Fruit fly (Drosophila melanogaster) whole organism, embryonic: ENCODE data around the gene ninaC.

ENCODE experiments used
- Antp ChIP-seq: fragments of 200-800 bp; sonication (Bioruptor generic); optimal IDR thresholded peaks from 3 replicates; lab custom pipeline; 2016; ENCODE audit warnings: missing biosample characterization, missing genetic modification characterization
- CG10321 ChIP-seq: fragments of 200-800 bp; sonication (Bioruptor generic); IDR thresholded peaks from 2 replicates; pipeline ENCODE4 v1.3.6; 2022; ENCODE audit warnings: missing biosample characterization, missing genetic modification characterization
- CG10431 ChIP-seq: fragments of 200-800 bp; sonication (Bioruptor generic); optimal IDR thresholded peaks from 3 replicates; lab custom pipeline; 2018; ENCODE audit warnings: missing biosample characterization, mild to moderate bottlenecking, missing genetic modification characterization
- CG11085 ChIP-seq: fragments of 200-800 bp; sonication (Bioruptor generic); IDR thresholded peaks from 2 replicates; pipeline ENCODE4 v1.3.6; 2022; ENCODE audit warnings: missing biosample characterization, missing genetic modification characterization
- CG11456 ChIP-seq: fragments of 200-800 bp; sonication (Bioruptor generic); IDR thresholded peaks from 3 replicates; pipeline ENCODE4 v1.3.6; 2022; ENCODE audit warnings: missing biosample characterization, missing genetic modification characterization
- CG11560 ChIP-seq: fragments of 200-800 bp; sonication (Bioruptor generic); IDR thresholded peaks from 3 replicates; pipeline ENCODE4 v1.3.6; 2022; ENCODE audit warnings: missing biosample characterization, missing genetic modification characterization
- CG12071 ChIP-seq: fragments of 200-800 bp; sonication (Bioruptor generic); optimal IDR thresholded peaks from 3 replicates; lab custom pipeline; 2018; ENCODE audit warnings: missing biosample characterization, mild to moderate bottlenecking, missing genetic modification characterization
- CG12155 ChIP-seq: fragments of 200-800 bp; sonication (Bioruptor generic); optimal IDR thresholded peaks from 3 replicates; lab custom pipeline; 2016; ENCODE audit warnings: missing biosample characterization, missing genetic modification characterization
- CG12659 ChIP-seq: fragments of 200-800 bp; sonication (Bioruptor generic); optimal IDR thresholded peaks from 3 replicates; lab custom pipeline; 2017; ENCODE audit warnings: mild to moderate bottlenecking, missing biosample characterization, missing genetic modification reagents, missing genetic modification characterization
- CG12769 ChIP-seq: fragments of 200-800 bp; sonication (Bioruptor generic); optimal IDR thresholded peaks from 2 replicates; lab custom pipeline; 2019; ENCODE audit warnings: missing biosample characterization, mild to moderate bottlenecking, missing genetic modification characterization, moderate library complexity
- CG13287 ChIP-seq: fragments of 200-800 bp; sonication (Bioruptor generic); IDR thresholded peaks from 2 replicates; pipeline ENCODE4 v1.3.6; 2022; ENCODE audit warnings: missing biosample characterization, missing genetic modification characterization; ENCODE audit not compliant: partially characterized antibody
- CG13424 ChIP-seq: fragments of 200-800 bp; sonication (Bioruptor generic); optimal IDR thresholded peaks from 2 replicates; lab custom pipeline; 2019; ENCODE audit warnings: missing biosample characterization, mild to moderate bottlenecking, missing genetic modification characterization, moderate library complexity
- CG14965 ChIP-seq: fragments of 200-800 bp; sonication (Bioruptor generic); optimal IDR thresholded peaks from 2 replicates; lab custom pipeline; 2016; ENCODE audit warnings: missing biosample characterization, missing genetic modification characterization, borderline replicate concordance
- CG1602 ChIP-seq: fragments of 200-800 bp; sonication (Bioruptor generic); optimal IDR thresholded peaks from 3 replicates; lab custom pipeline; 2016; ENCODE audit warnings: missing biosample characterization, missing genetic modification characterization
- CG16813 ChIP-seq: fragments of 200-800 bp; sonication (Bioruptor generic); IDR thresholded peaks from 3 replicates; pipeline ENCODE4 v1.3.6; 2022; ENCODE audit warnings: missing biosample characterization, missing genetic modification characterization; ENCODE audit not compliant: partially characterized antibody
- CG32532 ChIP-seq: fragments of 200-800 bp; sonication (Bioruptor generic); IDR thresholded peaks from 2 replicates; pipeline ENCODE4 v1.3.6; 2022; ENCODE audit warnings: missing biosample characterization, missing genetic modification characterization
- CG42726 ChIP-seq: fragments of 200-800 bp; sonication (Bioruptor generic); IDR thresholded peaks from 2 replicates; pipeline ENCODE4 v1.3.6; 2022; ENCODE audit warnings: missing biosample characterization, missing genetic modification characterization; ENCODE audit not compliant: partially characterized antibody
- CG4282 ChIP-seq: fragments of 200-800 bp; sonication (Bioruptor generic); optimal IDR thresholded peaks from 2 replicates; lab custom pipeline; 2016; ENCODE audit warnings: missing biosample characterization, missing genetic modification characterization
- CG4424 ChIP-seq: fragments of 200-800 bp; sonication (Bioruptor generic); optimal IDR thresholded peaks from 3 replicates; lab custom pipeline; 2016; ENCODE audit warnings: missing biosample characterization, missing genetic modification characterization
- CG6791 ChIP-seq: fragments of 200-800 bp; sonication (Bioruptor generic); IDR thresholded peaks from 3 replicates; pipeline ENCODE4 v1.3.6; 2022; ENCODE audit warnings: missing biosample characterization, missing genetic modification characterization; ENCODE audit not compliant: partially characterized antibody
- CG8089 ChIP-seq: fragments of 200-800 bp; sonication (Bioruptor generic); optimal IDR thresholded peaks from 3 replicates; lab custom pipeline; 2016; ENCODE audit warnings: missing biosample characterization, missing genetic modification characterization
- CG8944 ChIP-seq: fragments of 200-800 bp; sonication (Bioruptor generic); optimal IDR thresholded peaks from 3 replicates; lab custom pipeline; 2016; ENCODE audit warnings: missing biosample characterization, missing genetic modification characterization
- CG9609 ChIP-seq: fragments of 200-800 bp; sonication (Bioruptor generic); optimal IDR thresholded peaks from 3 replicates; lab custom pipeline; 2016; ENCODE audit warnings: missing biosample characterization, missing genetic modification characterization
- CG9932 ChIP-seq: fragments of 200-800 bp; sonication (Bioruptor generic); IDR thresholded peaks from 2 replicates; pipeline ENCODE4 v1.3.6; 2022; ENCODE audit warnings: missing biosample characterization, missing genetic modification characterization
- Drgx ChIP-seq: fragments of 200-800 bp; sonication (Bioruptor generic); IDR thresholded peaks from 2 replicates; pipeline ENCODE4 v1.3.6; 2022; ENCODE audit warnings: missing biosample characterization, missing genetic modification characterization
- MBD-R2 ChIP-seq: fragments of 200-800 bp; sonication (Bioruptor generic); IDR thresholded peaks from 2 replicates; pipeline ENCODE4 v1.3.6; 2022; ENCODE audit warnings: missing biosample characterization, missing genetic modification characterization
- Mrtf ChIP-seq: fragments of 200-800 bp; sonication (Bioruptor generic); IDR thresholded peaks from 3 replicates; pipeline ENCODE4 v1.3.6; 2022; ENCODE audit warnings: missing biosample characterization, missing genetic modification characterization
- Nf-YB ChIP-seq: fragments of 200-800 bp; sonication (Bioruptor generic); optimal IDR thresholded peaks from 3 replicates; lab custom pipeline; 2019; ENCODE audit warnings: missing biosample characterization, mild to moderate bottlenecking, missing genetic modification characterization, moderate library complexity
- Rx ChIP-seq: fragments of 200-800 bp; sonication (Bioruptor generic); IDR thresholded peaks from 2 replicates; pipeline ENCODE4 v1.3.6; 2022; ENCODE audit warnings: missing biosample characterization, missing genetic modification characterization
- Taf1 ChIP-seq: fragments of 200-800 bp; sonication (Bioruptor generic); IDR thresholded peaks from 2 replicates; pipeline ENCODE4 v1.3.6; 2022; ENCODE audit warnings: missing biosample characterization, missing genetic modification characterization
- Tbp ChIP-seq: fragments of >200 bp; optimal IDR thresholded peaks from 2 replicates; lab custom pipeline; 2018; ENCODE audit warnings: missing biosample characterization, missing genetic modification characterization
- Vsx1 ChIP-seq: fragments of 200-800 bp; sonication (Bioruptor generic); optimal IDR thresholded peaks from 2 replicates; lab custom pipeline; 2017; ENCODE audit warnings: missing biosample characterization, mild to moderate bottlenecking, missing genetic modification characterization, missing genetic modification reagents
- aop ChIP-seq: fragments of 200-800 bp; sonication (Bioruptor generic); IDR thresholded peaks from 2 replicates; pipeline ENCODE4 v1.3.6; 2022; ENCODE audit warnings: missing biosample characterization, missing genetic modification characterization
- bcd ChIP-seq: fragments of 200-800 bp; sonication (Bioruptor generic); optimal IDR thresholded peaks from 2 replicates; lab custom pipeline; 2017; ENCODE audit warnings: missing biosample characterization, mild to moderate bottlenecking, missing genetic modification characterization
- br ChIP-seq: fragments of >200 bp; optimal IDR thresholded peaks from 2 replicates; lab custom pipeline; 2017
- cg ChIP-seq: fragments of 200-800 bp; sonication (Bioruptor generic); optimal IDR thresholded peaks from 3 replicates; lab custom pipeline; 2019; ENCODE audit warnings: missing biosample characterization, mild to moderate bottlenecking, missing genetic modification characterization, moderate library complexity
- crp ChIP-seq, 2 experiments: fragments of 200-800 bp; sonication (Bioruptor generic); optimal IDR thresholded peaks; 2 replicates in 1 of 2; 3 replicates in 1 of 2; lab custom pipeline; 2017; ENCODE audit warnings: missing biosample characterization in 2 of 2, missing genetic modification characterization in 2 of 2, mild to moderate bottlenecking in 1 of 2, moderate library complexity in 1 of 2
- dm ChIP-seq: fragments of 200-800 bp; sonication (Bioruptor generic); optimal IDR thresholded peaks from 3 replicates; lab custom pipeline; 2016; ENCODE audit warnings: missing biosample characterization, missing genetic modification characterization
- fru ChIP-seq: fragments of >200 bp; optimal IDR thresholded peaks from 2 replicates; lab custom pipeline; 2017
- gem ChIP-seq: fragments of 200-800 bp; sonication (Bioruptor generic); optimal IDR thresholded peaks from 2 replicates; lab custom pipeline; 2019; ENCODE audit warnings: missing biosample characterization, mild to moderate bottlenecking, missing genetic modification characterization, moderate library complexity
- knrl ChIP-seq: fragments of 200-800 bp; sonication (Bioruptor generic); IDR thresholded peaks from 3 replicates; pipeline ENCODE4 v1.3.6; 2022; ENCODE audit warnings: missing biosample characterization, missing genetic modification characterization; ENCODE audit not compliant: partially characterized antibody
- mld ChIP-seq: fragments of 200-800 bp; sonication (Bioruptor generic); IDR thresholded peaks from 3 replicates; pipeline ENCODE4 v1.3.6; 2022; ENCODE audit warnings: missing biosample characterization, missing genetic modification characterization; ENCODE audit not compliant: partially characterized antibody
- peb ChIP-seq: fragments of 200-800 bp; sonication (Bioruptor generic); IDR thresholded peaks from 2 replicates; pipeline ENCODE4 v1.3.6; 2022; ENCODE audit warnings: missing biosample characterization, missing genetic modification characterization
- pros ChIP-seq: fragments of 200-800 bp; sonication (Bioruptor generic); optimal IDR thresholded peaks from 3 replicates; lab custom pipeline; 2019; ENCODE audit warnings: missing biosample characterization, mild to moderate bottlenecking, missing genetic modification characterization, moderate library complexity
- pzg ChIP-seq: fragments of 200-800 bp; sonication (Bioruptor generic); optimal IDR thresholded peaks from 3 replicates; lab custom pipeline; 2018; ENCODE audit warnings: missing biosample characterization, mild to moderate bottlenecking, missing genetic modification characterization, moderate library complexity
- sd ChIP-seq: fragments of 200-800 bp; sonication (Bioruptor generic); optimal IDR thresholded peaks from 3 replicates; lab custom pipeline; 2018; ENCODE audit warnings: missing biosample characterization, mild to moderate bottlenecking, missing genetic modification characterization, moderate library complexity
- slou ChIP-seq: fragments of 200-800 bp; sonication (Bioruptor generic); optimal IDR thresholded peaks from 3 replicates; lab custom pipeline; 2016; ENCODE audit warnings: missing biosample characterization, missing genetic modification characterization
- sr ChIP-seq: fragments of 200-800 bp; sonication (Bioruptor generic); IDR thresholded peaks from 3 replicates; pipeline ENCODE4 v1.3.6; 2022; ENCODE audit warnings: missing biosample characterization, missing genetic modification characterization
- unpg ChIP-seq: fragments of 200-800 bp; sonication (Bioruptor generic); optimal IDR thresholded peaks from 3 replicates; lab custom pipeline; 2018; ENCODE audit warnings: missing biosample characterization, mild to moderate bottlenecking, missing genetic modification characterization, moderate library complexity
- wek ChIP-seq: fragments of 200-800 bp; sonication (Bioruptor generic); optimal IDR thresholded peaks from 3 replicates; lab custom pipeline; 2018; ENCODE audit warnings: missing biosample characterization, mild to moderate bottlenecking, missing genetic modification characterization, moderate library complexity
- zen2 ChIP-seq: fragments of 200-800 bp; sonication (Bioruptor generic); IDR thresholded peaks from 3 replicates; pipeline ENCODE4 v1.3.6; 2022; ENCODE audit warnings: missing biosample characterization, missing genetic modification characterization; ENCODE audit not compliant: partially characterized antibody

The ninaC gene

DNA sequence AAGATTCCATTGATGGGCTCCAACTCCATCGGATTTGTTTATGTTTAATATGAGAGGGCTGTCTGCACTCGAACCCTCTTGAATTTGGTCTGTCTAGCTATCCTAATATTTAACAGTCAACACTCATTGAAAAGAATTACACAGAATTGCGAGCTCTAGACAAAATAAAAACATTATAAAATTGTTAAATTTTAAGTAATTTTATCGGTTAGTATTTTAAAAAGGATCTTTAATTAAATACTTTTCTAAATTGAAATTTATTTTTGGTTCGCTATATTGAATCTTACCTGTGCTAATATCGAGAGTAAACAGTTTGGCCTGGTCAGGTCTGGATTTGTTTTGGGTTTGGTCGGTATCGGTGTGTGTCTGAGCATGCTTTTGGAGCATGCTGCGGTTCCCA is 24.1 kb downstream of the ninaC start (continued):
- TF ChIP-seq wek (no peak), dm (GFP tag; lab: Kevin White, UChicago) (no peak), CG12071 (no peak), CG11560 (peak; percentile 59; the same call in 2 of the 3 replicates), pzg (GFP tag; lab: Kevin White, UChicago) (no peak), sr (GFP tag; lab: Robert Waterston, UW) (no peak), Taf1 (GFP tag; lab: Robert Waterston, UW) (peak; percentile 66; the same call in 1 of the 2 replicates), Tbp (GFP tag; lab: Kevin White, UChicago) (no peak), Mrtf (GFP tag; lab: Robert Waterston, UW) (peak; percentile 73; the same call in 1 of the 3 replicates), knrl (no peak), CG13424 (peak; percentile 80), CG12659 (GFP tag; lab: Kevin White, UChicago) (peak; percentile 64), CG6791 (no peak), CG13287 (GFP tag; lab: Robert Waterston, UW) (no peak), Nf-YB (GFP tag; lab: Kevin White, UChicago) (peak; percentile 30), CG12155 (GFP tag; lab: Kevin White, UChicago) (peak; percentile 49), CG8089 (GFP tag; lab: Kevin White, UChicago) (peak; percentile 3), unpg (peak; percentile 87), CG9609 (GFP tag; lab: Kevin White, UChicago) (peak; percentile 6), CG11456 (GFP tag; lab: Robert Waterston, UW) (peak; percentile 76; the same call in 2 of the 3 replicates), CG4282 (GFP tag; lab: Kevin White, UChicago) (no peak), CG16813 (GFP tag; lab: Robert Waterston, UW) (no peak), CG8944 (GFP tag; lab: Kevin White, UChicago) (peak; percentile 22), slou (GFP tag; lab: Kevin White, UChicago) (peak; percentile 12), CG10431 (GFP tag; lab: Kevin White, UChicago) (peak; percentile 2), cg (GFP tag; lab: Kevin White, UChicago) (no peak), Vsx1 (GFP tag; lab: Kevin White, UChicago) (peak; percentile 4), mld (GFP tag; lab: Robert Waterston, UW) (no peak), CG11085 (GFP tag; lab: Robert Waterston, UW) (no peak), aop (GFP tag; lab: Robert Waterston, UW) (no peak), CG9932 (GFP tag; lab: Robert Waterston, UW) (peak; percentile 92), br (lab: Kevin White, UChicago) (no peak), zen2 (no peak), Antp (peak; percentile 27), bcd (GFP tag; lab: Kevin White, UChicago) (peak; percentile 57), fru (no peak), CG1602 (peak; percentile 45), MBD-R2 (peak; percentile 37; the same call in 1 of the 2 replicates), CG14965 (GFP tag; lab: Kevin White, UChicago) (no peak), CG12769 (tag; lab: Kevin White, UChicago) (peak; percentile 71), peb (GFP tag; lab: Robert Waterston, UW) (peak; percentile 75; the same call in 1 of the 2 replicates), pros (GFP tag; lab: Kevin White, UChicago) (no peak), gem (tag; lab: Kevin White, UChicago) (peak; percentile 80), CG4424 (GFP tag; lab: Kevin White, UChicago) (peak; percentile 51), sd (peak; percentile 14), crp (GFP tag; optimal IDR thresholded peaks at IDR 0.05; lab: Kevin White, UChicago) (no peak), Drgx (GFP tag; lab: Robert Waterston, UW) (no peak), CG32532 (GFP tag; lab: Robert Waterston, UW) (peak; percentile 80), CG42726 (GFP tag; lab: Robert Waterston, UW) (no peak), Rx (GFP tag; lab: Robert Waterston, UW) (no peak), CG10321 (GFP tag; lab: Robert Waterston, UW) (peak; percentile 32; the same call in 1 of the 2 replicates)
